Worm (Caenorhabditis elegans) whole organism, late embryonic: ENCODE data around the gene C05D11.5.

Source experiments
- ahr-1 ChIP-seq: sonication (generic microtip); optimal IDR thresholded peaks from 2 replicates; lab custom pipeline; 2016; ENCODE audit warnings: missing genetic modification characterization, missing compliant biosample characterization
- ama-1 ChIP-seq: fragments of 150-350 bp; optimal IDR thresholded peaks from 2 replicates; lab custom pipeline; 2014
- ceh-48 ChIP-seq: sonication (generic microtip); optimal IDR thresholded peaks from 2 replicates; lab custom pipeline; 2016; ENCODE audit warnings: missing genetic modification characterization, inconsistent platforms, missing compliant biosample characterization
- ceh-9 ChIP-seq: sonication (generic microtip); optimal IDR thresholded peaks from 2 replicates; lab custom pipeline; 2016; ENCODE audit warnings: mild to moderate bottlenecking, missing genetic modification characterization, inconsistent platforms, missing compliant biosample characterization
- nfya-1 ChIP-seq: sonication (generic microtip); optimal IDR thresholded peaks from 2 replicates; lab custom pipeline; 2017; ENCODE audit warnings: missing genetic modification characterization, mild to moderate bottlenecking, missing compliant biosample characterization, antibody characterized with exemption, moderate library complexity
- rnt-1 ChIP-seq: sonication (generic microtip); optimal IDR thresholded peaks from 2 replicates; lab custom pipeline; 2016; ENCODE audit warnings: missing genetic modification characterization, missing compliant biosample characterization

DNA sequence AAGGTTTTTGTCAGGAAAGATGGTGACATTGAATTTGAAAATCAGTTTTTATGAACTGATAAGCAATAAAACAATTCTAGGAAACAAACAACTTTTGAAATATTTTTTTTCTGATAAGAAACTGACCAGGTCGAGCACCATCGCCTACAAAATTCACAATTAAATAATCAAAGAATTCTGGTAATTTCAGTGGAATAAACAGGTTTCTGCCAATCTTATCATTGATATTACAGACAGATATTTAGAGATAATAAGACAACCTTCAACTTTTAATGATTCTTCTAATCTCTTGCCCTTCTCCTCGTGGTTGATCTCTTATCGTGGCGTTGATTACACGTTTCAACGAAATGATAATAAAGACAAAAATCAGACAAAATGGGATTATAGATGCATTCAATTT is 15.4 kb downstream of the C05D11.5 start:
- TF ChIP-seq ceh-9 (tag; lab: Kevin White, UChicago) (no peak), ahr-1 (tag; lab: Kevin White, UChicago) (no peak), ama-1 (lab: Kevin White, UChicago) (no peak), nfya-1 (tag; lab: Kevin White, UChicago) (no peak), ceh-48 (no peak), rnt-1 (tag; lab: Kevin White, UChicago) (no peak)
